Fruit fly (Drosophila melanogaster) whole organism: ENCODE results near the gene CG11723.

ENCODE experiments used
- CG8478 ChIP-seq: fragments of >200 bp; optimal IDR thresholded peaks from 2 replicates; lab custom pipeline; 2018; ENCODE audit warnings: inconsistent platforms
- EcR ChIP-seq, 2 experiments: fragments of >200 bp; optimal IDR thresholded peaks; 2 replicates each; lab custom pipeline; 2017; ENCODE audit warnings: missing biosample characterization in 2 of 2, missing genetic modification characterization in 2 of 2, missing genetic modification reagents in 2 of 2
- pan ChIP-seq: fragments of >200 bp; optimal IDR thresholded peaks from 2 replicates; lab custom pipeline; 2017
- psq ChIP-seq: fragments of >200 bp; optimal IDR thresholded peaks from 2 replicates; lab custom pipeline; 2017
- usp ChIP-seq: fragments of >200 bp; optimal IDR thresholded peaks from 2 replicates; lab custom pipeline; 2017; ENCODE audit warnings: missing biosample characterization, missing genetic modification characterization, mixed read lengths

DNA sequence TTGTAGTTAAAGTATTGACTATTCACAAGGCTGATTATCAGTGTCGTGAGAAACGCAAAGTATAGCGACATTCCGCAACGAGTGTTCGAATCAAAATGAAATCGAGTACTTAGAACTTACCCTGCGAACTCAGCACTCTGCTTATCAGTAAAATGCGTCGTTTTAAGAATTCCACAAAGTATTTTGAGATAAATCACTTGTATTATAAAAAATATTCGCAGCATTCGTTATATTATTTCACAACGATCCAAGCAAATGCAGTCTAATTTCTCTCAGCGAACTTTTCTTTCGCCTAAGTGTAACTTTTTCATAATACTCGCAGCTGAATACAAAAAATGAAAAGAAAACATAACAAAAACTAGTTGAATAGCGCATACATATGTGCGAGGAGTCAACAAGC, 17.9 kb downstream of the CG11723 start, which contains the start of gene CG4259:
- no peak for TF ChIP-seq pan (lab: Kevin White, UChicago)
- no peak for TF ChIP-seq psq (lab: Kevin White, UChicago)
- no peak for TF ChIP-seq CG8478
- no peak for TF ChIP-seq usp (GFP tag; lab: Kevin White, UChicago)
- no peak for TF ChIP-seq EcR (GFP tag; optimal IDR thresholded peaks at IDR 0.05; lab: Kevin White, UChicago)
